Worm (Caenorhabditis elegans) whole organism, late embryonic: ENCODE results near the gene hpd-1.

Experiments used
- F13H6.1 ChIP-seq: sonication (generic microtip); optimal IDR thresholded peaks from 2 replicates; lab custom pipeline; 2016; ENCODE audit warnings: missing genetic modification characterization, missing compliant biosample characterization
- eyg-1 ChIP-seq: sonication (generic microtip); optimal IDR thresholded peaks from 2 replicates; lab custom pipeline; 2016; ENCODE audit warnings: missing genotype, missing genetic modification characterization, missing compliant biosample characterization
- hlh-30 ChIP-seq: sonication (generic microtip); optimal IDR thresholded peaks from 2 replicates; lab custom pipeline; 2017; ENCODE audit warnings: antibody characterized with exemption, missing genetic modification characterization, missing compliant biosample characterization; ENCODE audit not compliant: insufficient read depth
- hlh-8 ChIP-seq: sonication (generic microtip); optimal IDR thresholded peaks from 2 replicates; lab custom pipeline; 2016; ENCODE audit warnings: missing genotype, missing genetic modification characterization, missing compliant biosample characterization
- nfya-1 ChIP-seq: sonication (generic microtip); optimal IDR thresholded peaks from 2 replicates; lab custom pipeline; 2017; ENCODE audit warnings: missing genetic modification characterization, mild to moderate bottlenecking, missing compliant biosample characterization, antibody characterized with exemption, moderate library complexity
- pha-4 ChIP-seq: fragments of 150-350 bp; optimal IDR thresholded peaks from 2 replicates; lab custom pipeline; 2018; ENCODE audit warnings: missing biosample characterization, missing genetic modification reagents, missing genetic modification characterization

DNA sequence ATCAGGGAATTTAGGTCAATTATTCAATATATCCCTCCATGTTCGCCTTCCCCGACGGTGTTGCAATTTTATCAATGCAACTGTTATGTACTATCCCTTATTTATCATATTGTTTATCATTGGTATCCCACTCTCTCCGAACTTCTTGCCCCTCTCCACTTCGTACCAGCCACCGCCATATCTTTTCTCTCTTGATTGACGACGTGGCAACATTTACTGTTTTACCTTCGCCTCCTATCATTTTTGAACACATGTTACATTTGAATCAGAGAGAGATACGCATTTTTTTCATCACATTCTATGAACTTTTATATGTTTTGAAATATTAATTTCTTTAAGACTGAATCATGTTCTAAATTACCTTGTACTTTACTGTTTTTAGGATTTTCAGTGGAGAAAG, 48.9 kb upstream of the hpd-1 start:
- no peak for TF ChIP-seq hlh-30 (tag; lab: Kevin White, UChicago)
- TF ChIP-seq pha-4 (tag; lab: Kevin White, UChicago): no peak
- TF ChIP-seq F13H6.1 (tag; lab: Kevin White, UChicago): no peak
- no peak for TF ChIP-seq hlh-8
- no peak for TF ChIP-seq eyg-1 (tag; lab: Kevin White, UChicago)
- TF ChIP-seq nfya-1: no peak
